Fruit fly (Drosophila melanogaster) whole organism, prepupa: ENCODE results near the gene chic.

Source experiments
- CG10669 ChIP-seq: fragments of 200-800 bp; sonication (Bioruptor generic); optimal IDR thresholded peaks from 3 replicates; lab custom pipeline; 2018; ENCODE audit warnings: missing biosample characterization, mild to moderate bottlenecking, missing genetic modification characterization, moderate library complexity
- CG11762 ChIP-seq: fragments of 200-800 bp; sonication (Bioruptor generic); optimal IDR thresholded peaks from 3 replicates; lab custom pipeline; 2016; ENCODE audit warnings: missing biosample characterization, missing genetic modification characterization; ENCODE audit not compliant: insufficient read depth
- CG11902 ChIP-seq: fragments of 200-800 bp; sonication (Bioruptor generic); optimal IDR thresholded peaks from 3 replicates; lab custom pipeline; 2016; ENCODE audit warnings: missing biosample characterization, missing genetic modification characterization
- CG15336 ChIP-seq: fragments of 200-800 bp; sonication (Bioruptor generic); IDR thresholded peaks from 2 replicates; pipeline ENCODE4 v1.3.6; 2022; ENCODE audit warnings: missing biosample characterization, missing genetic modification characterization
- CG1621 ChIP-seq: fragments of 200-800 bp; sonication (Bioruptor generic); optimal IDR thresholded peaks from 3 replicates; lab custom pipeline; 2018; ENCODE audit warnings: missing biosample characterization, mild to moderate bottlenecking, missing genetic modification characterization
- CG3032 ChIP-seq: fragments of 200-800 bp; optimal IDR thresholded peaks from 2 replicates; lab custom pipeline; 2019; ENCODE audit warnings: missing biosample characterization, mild to moderate bottlenecking, missing genetic modification characterization, moderate library complexity
- CG31627 ChIP-seq: fragments of 200-800 bp; sonication (Bioruptor generic); optimal IDR thresholded peaks from 3 replicates; lab custom pipeline; 2016; ENCODE audit warnings: missing biosample characterization, missing genetic modification characterization
- CG32006 ChIP-seq: fragments of 200-800 bp; sonication (Bioruptor generic); optimal IDR thresholded peaks from 3 replicates; lab custom pipeline; 2017; ENCODE audit warnings: missing biosample characterization, mild to moderate bottlenecking, missing genetic modification characterization
- CG34406 ChIP-seq: fragments of 200-800 bp; sonication (Bioruptor generic); optimal IDR thresholded peaks from 3 replicates; lab custom pipeline; 2016; ENCODE audit warnings: missing biosample characterization, missing genetic modification characterization
- CG6163 ChIP-seq: fragments of 200-800 bp; sonication (Bioruptor generic); IDR thresholded peaks from 3 replicates; pipeline ENCODE4 v1.3.6; 2022; ENCODE audit warnings: missing biosample characterization, missing genetic modification characterization
- CG6792 ChIP-seq: fragments of 200-800 bp; sonication (Bioruptor generic); optimal IDR thresholded peaks from 3 replicates; lab custom pipeline; 2016; ENCODE audit warnings: missing biosample characterization, missing genetic modification characterization
- CG6808 ChIP-seq: fragments of 200-800 bp; sonication (Bioruptor generic); optimal IDR thresholded peaks from 3 replicates; lab custom pipeline; 2017; ENCODE audit warnings: missing biosample characterization, missing genetic modification characterization, mild to moderate bottlenecking, moderate library complexity, missing genetic modification reagents
- CG6854 ChIP-seq: fragments of 200-800 bp; sonication (Bioruptor generic); optimal IDR thresholded peaks from 2 replicates; lab custom pipeline; 2017; ENCODE audit warnings: missing biosample characterization, mild to moderate bottlenecking, missing genetic modification characterization
- CG8119 ChIP-seq: fragments of 200-800 bp; sonication (Bioruptor generic); IDR thresholded peaks from 3 replicates; pipeline ENCODE4 v1.3.6; 2022; ENCODE audit warnings: missing biosample characterization, missing genetic modification characterization
- CG8319 ChIP-seq: fragments of 200-800 bp; sonication (Bioruptor generic); optimal IDR thresholded peaks from 3 replicates; lab custom pipeline; 2016; ENCODE audit warnings: missing biosample characterization, missing genetic modification characterization
- Eip93F ChIP-seq: fragments of 200-800 bp; sonication (Bioruptor generic); optimal IDR thresholded peaks from 2 replicates; lab custom pipeline; 2016; ENCODE audit warnings: missing biosample characterization, mild to moderate bottlenecking, missing genetic modification characterization
- Hr38 ChIP-seq: sonication (Bioruptor generic); optimal IDR thresholded peaks from 2 replicates; lab custom pipeline; 2016; ENCODE audit warnings: missing biosample characterization, missing genetic modification characterization
- Lpt ChIP-seq: fragments of 200-800 bp; sonication (Bioruptor generic); optimal IDR thresholded peaks from 3 replicates; lab custom pipeline; 2016; ENCODE audit warnings: missing biosample characterization, missing genetic modification characterization
- Met ChIP-seq: fragments of 200-800 bp; sonication (Bioruptor generic); optimal IDR thresholded peaks from 3 replicates; lab custom pipeline; 2016; ENCODE audit warnings: missing biosample characterization, missing genetic modification characterization
- OdsH ChIP-seq: fragments of 200-800 bp; sonication (Bioruptor generic); optimal IDR thresholded peaks from 3 replicates; lab custom pipeline; 2016; ENCODE audit warnings: missing biosample characterization, missing genetic modification characterization
- Smox ChIP-seq: fragments of 200-800 bp; sonication (Bioruptor generic); optimal IDR thresholded peaks from 3 replicates; lab custom pipeline; 2016; ENCODE audit warnings: missing biosample characterization, missing genetic modification characterization
- Sox102F ChIP-seq: fragments of 200-800 bp; sonication (Bioruptor generic); optimal IDR thresholded peaks from 2 replicates; lab custom pipeline; 2016; ENCODE audit warnings: missing biosample characterization, mild to moderate bottlenecking, missing genetic modification characterization
- Sox14 ChIP-seq: fragments of 200-800 bp; sonication (Bioruptor generic); optimal IDR thresholded peaks from 3 replicates; lab custom pipeline; 2016; ENCODE audit warnings: missing biosample characterization, missing genetic modification characterization
- Sox15 ChIP-seq: fragments of 200-800 bp; sonication (Bioruptor generic); optimal IDR thresholded peaks from 3 replicates; lab custom pipeline; 2016; ENCODE audit warnings: missing biosample characterization, missing genetic modification characterization
- dac ChIP-seq: fragments of 200-800 bp; sonication (Bioruptor generic); optimal IDR thresholded peaks from 2 replicates; lab custom pipeline; 2017; ENCODE audit warnings: missing biosample characterization, mild to moderate bottlenecking, missing genetic modification characterization
- eg ChIP-seq: fragments of 200-800 bp; sonication (Bioruptor generic); IDR thresholded peaks from 3 replicates; pipeline ENCODE4 v1.3.6; 2022; ENCODE audit warnings: missing biosample characterization, missing genetic modification characterization
- esn ChIP-seq: fragments of 200-800 bp; sonication (Bioruptor generic); optimal IDR thresholded peaks from 2 replicates; lab custom pipeline; 2016; ENCODE audit warnings: missing biosample characterization, mild to moderate bottlenecking, missing genetic modification characterization, moderate library complexity
- fd59A ChIP-seq: fragments of 200-800 bp; sonication (Bioruptor generic); optimal IDR thresholded peaks from 2 replicates; lab custom pipeline; 2017; ENCODE audit warnings: missing biosample characterization, mild to moderate bottlenecking, missing genetic modification characterization, missing genetic modification reagents
- fd85E ChIP-seq: fragments of 200-800 bp; sonication (Bioruptor generic); optimal IDR thresholded peaks from 3 replicates; lab custom pipeline; 2016; ENCODE audit warnings: missing biosample characterization, missing genetic modification characterization
- fkh ChIP-seq: fragments of 200-800 bp; sonication (Bioruptor generic); optimal IDR thresholded peaks from 3 replicates; lab custom pipeline; 2017; ENCODE audit warnings: missing biosample characterization, mild to moderate bottlenecking, missing genetic modification characterization, moderate library complexity
- lz ChIP-seq: fragments of 200-800 bp; sonication (Bioruptor generic); optimal IDR thresholded peaks from 3 replicates; lab custom pipeline; 2016; ENCODE audit warnings: missing biosample characterization, missing genetic modification characterization
- net ChIP-seq: fragments of 200-800 bp; sonication (Bioruptor generic); optimal IDR thresholded peaks from 3 replicates; lab custom pipeline; 2016; ENCODE audit warnings: missing biosample characterization, missing genetic modification characterization
- pdm3 ChIP-seq: fragments of 200-800 bp; sonication (Bioruptor generic); optimal IDR thresholded peaks from 3 replicates; lab custom pipeline; 2016; ENCODE audit warnings: missing biosample characterization, missing genetic modification characterization
- salr ChIP-seq, 2 experiments: fragments of 200-800 bp; sonication (Bioruptor generic); optimal IDR thresholded peaks; 3 replicates each; lab custom pipeline; 2016 to 2018; ENCODE audit warnings: missing biosample characterization in 2 of 2, missing genetic modification characterization in 2 of 2, mild to moderate bottlenecking in 1 of 2
- spab ChIP-seq: fragments of 200-800 bp; sonication (Bioruptor generic); optimal IDR thresholded peaks from 2 replicates; lab custom pipeline; 2017; ENCODE audit warnings: missing biosample characterization, mild to moderate bottlenecking, missing genetic modification characterization, missing genetic modification reagents
- ss ChIP-seq, 2 experiments: fragments of 200-800 bp; sonication (Bioruptor generic); optimal IDR thresholded peaks; 2 replicates in 1 of 2; 3 replicates in 1 of 2; lab custom pipeline; 2017 to 2018; ENCODE audit warnings: mild to moderate bottlenecking in 2 of 2, missing biosample characterization in 2 of 2, missing genetic modification characterization in 2 of 2, moderate library complexity in 1 of 2
- vri ChIP-seq: fragments of 200-800 bp; sonication (Bioruptor generic); optimal IDR thresholded peaks from 3 replicates; lab custom pipeline; 2016; ENCODE audit warnings: missing biosample characterization, mild to moderate bottlenecking, missing genetic modification characterization

The chic gene

dm6 chr2L:5961169-5961918 is 19.5 kb downstream of the chic start:
- TF ChIP-seq fkh (GFP tag; lab: Kevin White, UChicago) (no peak), Sox14 (GFP tag; lab: Kevin White, UChicago) (no peak), Sox15 (GFP tag; lab: Kevin White, UChicago) (no peak), ss (GFP tag; optimal IDR thresholded peaks at IDR 0.05; lab: Kevin White, UChicago) (peak in 1 of 2 experiments; percentile 98), CG15336 (no peak), CG10669 (GFP tag; lab: Kevin White, UChicago) (no peak), Smox (GFP tag; lab: Kevin White, UChicago) (no peak), CG8319 (no peak)

dm6 chr2L:5959863-5960658 is 20.8 kb downstream of the chic start, which contains the start of gene Vm26Aa:
Vm26Aa (minus strand) TSS chr2L:5960340.
- no peak for TF ChIP-seq CG3032
- TF ChIP-seq Eip93F (GFP tag; lab: Kevin White, UChicago) = no peak
- TF ChIP-seq fd85E (GFP tag; lab: Kevin White, UChicago) = no peak
- no peak for TF ChIP-seq Sox15 (GFP tag; lab: Kevin White, UChicago)
- no peak for TF ChIP-seq lz (GFP tag; lab: Kevin White, UChicago)
- TF ChIP-seq CG34406 (GFP tag; lab: Kevin White, UChicago) = no peak
- TF ChIP-seq CG6854 = no peak
- TF ChIP-seq CG8119 (GFP tag; lab: Robert Waterston, UW) = no peak
- no peak for TF ChIP-seq CG6163
- no peak for TF ChIP-seq CG11762 (GFP tag; lab: Kevin White, UChicago)
- TF ChIP-seq OdsH = no peak
- no peak for TF ChIP-seq dac

- TF ChIP-seq vri (no peak), fd59A (GFP tag; lab: Kevin White, UChicago) (no peak), lz (GFP tag; lab: Kevin White, UChicago) (no peak), eg (no peak), pdm3 (no peak), CG31627 (GFP tag; lab: Kevin White, UChicago) (no peak), ss (GFP tag; optimal IDR thresholded peaks at IDR 0.05; lab: Kevin White, UChicago) (no peak), esn (GFP tag; lab: Kevin White, UChicago) (no peak), CG11902 (no peak), Sox102F (no peak), CG34406 (GFP tag; lab: Kevin White, UChicago) (no peak), salr (GFP tag; optimal IDR thresholded peaks at IDR 0.05; lab: Kevin White, UChicago) (no peak), CG11762 (GFP tag; lab: Kevin White, UChicago) (no peak), CG6808 (GFP tag; lab: Kevin White, UChicago) (no peak), CG1621 (tag; lab: Kevin White, UChicago) (no peak), CG6792 (no peak), CG8319 (no peak), Hr38 (no peak)
These were observed 22.1 kb downstream of the chic start, which contains the start of gene Vm26Ac for dm6 chr2L:5958581-5959177. Vm26Ac (minus strand) TSS chr2L:5958631.

- no peak for TF ChIP-seq Met (GFP tag; lab: Kevin White, UChicago)
- no peak for TF ChIP-seq Lpt (GFP tag; lab: Kevin White, UChicago)
- no peak for TF ChIP-seq CG32006
- TF ChIP-seq spab = no peak
- TF ChIP-seq net = no peak
- TF ChIP-seq CG6808 (GFP tag; lab: Kevin White, UChicago) = no peak
- TF ChIP-seq Sox14 (GFP tag; lab: Kevin White, UChicago) = no peak
- TF ChIP-seq CG15336 = no peak
These were observed 24.1 kb downstream of the chic start, which contains the start of the genes CG13998 and Vm26Ab for dm6 chr2L:5956706-5957105. CG13998 (minus strand) TSS chr2L:5956819. Vm26Ab (plus strand) TSS chr2L:5957004.
